Fruit fly (Drosophila melanogaster) whole organism, adult: ENCODE results near the gene CG31523.
A peak's percentile ranks its signal among the peaks of the same experiment; 100 is the strongest.

Experiments used
- CG11617 ChIP-seq: fragments of 200-800 bp; sonication (Bioruptor generic); optimal IDR thresholded peaks from 2 replicates; lab custom pipeline; 2017; ENCODE audit warnings: mild to moderate bottlenecking, missing biosample characterization, missing genetic modification reagents, missing genetic modification characterization
- CG12768 ChIP-seq: fragments of 200-800 bp; sonication (Bioruptor generic); optimal IDR thresholded peaks from 2 replicates; lab custom pipeline; 2017; ENCODE audit warnings: missing biosample characterization, missing genetic modification characterization, mild to moderate bottlenecking, moderate library complexity, missing genetic modification reagents
- CG14711 ChIP-seq: fragments of 200-800 bp; sonication (Bioruptor generic); optimal IDR thresholded peaks from 2 replicates; lab custom pipeline; 2018; ENCODE audit warnings: missing biosample characterization, mild to moderate bottlenecking, missing genetic modification characterization, moderate library complexity
- CG5204 ChIP-seq: fragments of 200-800 bp; sonication (Bioruptor generic); optimal IDR thresholded peaks from 2 replicates; lab custom pipeline; 2016; ENCODE audit warnings: missing biosample characterization, missing genetic modification characterization
- Clk ChIP-seq: fragments of 200-800 bp; sonication (Bioruptor generic); optimal IDR thresholded peaks from 2 replicates; lab custom pipeline; 2017; ENCODE audit warnings: missing biosample characterization, missing genetic modification characterization
- cnc ChIP-seq, 2 experiments: fragments of >200 bp; optimal IDR thresholded peaks; 2 replicates each; lab custom pipeline; 2017
- ovo ChIP-seq: fragments of 200-800 bp; sonication (Bioruptor generic); optimal IDR thresholded peaks from 2 replicates; lab custom pipeline; 2016; ENCODE audit warnings: missing biosample characterization, missing genetic modification characterization
- tj ChIP-seq: fragments of 200-800 bp; sonication (Bioruptor generic); optimal IDR thresholded peaks from 3 replicates; lab custom pipeline; 2017; ENCODE audit warnings: missing biosample characterization, mild to moderate bottlenecking, missing genetic modification characterization, moderate library complexity
- toe ChIP-seq: fragments of 200-800 bp; sonication (Bioruptor generic); optimal IDR thresholded peaks from 2 replicates; lab custom pipeline; 2016; ENCODE audit warnings: missing biosample characterization, missing genetic modification characterization

DNA sequence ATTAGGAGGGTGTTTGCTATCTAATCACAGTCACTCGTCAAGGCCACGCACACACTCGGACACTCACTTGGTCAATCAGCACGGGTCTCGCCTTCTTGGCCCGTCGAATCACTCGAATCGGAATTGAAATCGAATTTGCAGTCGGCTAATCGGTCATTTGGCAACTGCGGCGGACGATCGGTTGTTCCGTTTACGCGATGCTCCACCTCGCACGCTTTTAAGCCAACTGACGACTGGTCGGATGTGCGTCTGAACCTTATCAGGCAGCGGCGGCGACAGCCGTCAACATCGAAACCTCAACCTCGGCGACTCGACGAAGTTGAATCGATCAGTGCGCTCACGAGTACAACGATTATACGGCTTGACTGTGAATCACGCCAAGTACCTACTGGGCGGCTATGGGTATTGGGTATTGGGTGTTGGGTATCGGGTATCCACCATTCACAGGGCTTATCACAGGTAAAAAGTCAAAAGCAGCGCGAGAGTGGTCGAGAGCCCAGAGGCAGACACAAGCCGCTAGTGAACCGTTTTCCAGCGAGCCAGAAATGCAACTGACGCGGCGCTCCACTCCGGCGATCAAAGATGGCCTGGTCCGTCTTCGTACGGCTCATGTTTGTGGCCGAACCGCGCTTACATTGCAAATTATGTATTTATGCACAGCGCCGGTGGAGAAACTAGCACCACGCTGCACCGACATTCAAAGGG lies 7.8 kb downstream of the CG31523 start:
- TF ChIP-seq CG5204 (GFP tag; lab: Kevin White, UChicago) (no peak), Clk (GFP tag; lab: Kevin White, UChicago) (peak; percentile 15), CG14711 (tag; lab: Kevin White, UChicago) (peak; percentile 30), cnc (optimal IDR thresholded peaks at IDR 0.05; lab: Kevin White, UChicago) (no peak), CG11617 (GFP tag; lab: Kevin White, UChicago) (peak; percentile 29), ovo (GFP tag; lab: Kevin White, UChicago) (no peak), toe (GFP tag; lab: Kevin White, UChicago) (no peak), tj (GFP tag; lab: Kevin White, UChicago) (peak; percentile 90), CG12768 (GFP tag; lab: Kevin White, UChicago) (peak; percentile 60)
